Fruit fly (Drosophila melanogaster) whole organism, adult: ENCODE measurements around the gene Samuel.

Experiments used
- CG12768 ChIP-seq: fragments of 200-800 bp; sonication (Bioruptor generic); optimal IDR thresholded peaks from 2 replicates; lab custom pipeline; 2017; ENCODE audit warnings: missing biosample characterization, missing genetic modification characterization, mild to moderate bottlenecking, moderate library complexity, missing genetic modification reagents
- CG14711 ChIP-seq: fragments of 200-800 bp; sonication (Bioruptor generic); optimal IDR thresholded peaks from 2 replicates; lab custom pipeline; 2018; ENCODE audit warnings: missing biosample characterization, mild to moderate bottlenecking, missing genetic modification characterization, moderate library complexity
- CG1620 ChIP-seq: fragments of 200-800 bp; sonication (Bioruptor generic); optimal IDR thresholded peaks from 2 replicates; lab custom pipeline; 2016; ENCODE audit warnings: missing biosample characterization, missing genetic modification characterization
- CG33017 ChIP-seq: fragments of 200-800 bp; sonication (Bioruptor generic); optimal IDR thresholded peaks from 2 replicates; lab custom pipeline; 2018; ENCODE audit warnings: missing biosample characterization, mild to moderate bottlenecking, missing genetic modification characterization, moderate library complexity
- CG5204 ChIP-seq: fragments of 200-800 bp; sonication (Bioruptor generic); optimal IDR thresholded peaks from 2 replicates; lab custom pipeline; 2016; ENCODE audit warnings: missing biosample characterization, missing genetic modification characterization
- Clk ChIP-seq: fragments of 200-800 bp; sonication (Bioruptor generic); optimal IDR thresholded peaks from 2 replicates; lab custom pipeline; 2017; ENCODE audit warnings: missing biosample characterization, missing genetic modification characterization
- Crg-1 ChIP-seq: fragments of 200-800 bp; sonication (Bioruptor generic); optimal IDR thresholded peaks from 2 replicates; lab custom pipeline; 2016; ENCODE audit warnings: missing biosample characterization, missing genetic modification characterization
- Hr96 ChIP-seq: fragments of 200-800 bp; sonication (Bioruptor generic); optimal IDR thresholded peaks from 2 replicates; lab custom pipeline; 2016; ENCODE audit warnings: missing biosample characterization, missing genetic modification characterization
- Mnt ChIP-seq: fragments of 200-800 bp; sonication (Bioruptor generic); optimal IDR thresholded peaks from 2 replicates; lab custom pipeline; 2016; ENCODE audit warnings: missing biosample characterization, mild to moderate bottlenecking, missing genetic modification characterization
- bab1 ChIP-seq: fragments of 200-800 bp; sonication (Bioruptor generic); optimal IDR thresholded peaks from 3 replicates; lab custom pipeline; 2019; ENCODE audit warnings: missing biosample characterization, mild to moderate bottlenecking, missing genetic modification characterization, moderate library complexity
- cic ChIP-seq: fragments of 200-800 bp; sonication (Bioruptor generic); optimal IDR thresholded peaks from 2 replicates; lab custom pipeline; 2017; ENCODE audit warnings: missing biosample characterization, mild to moderate bottlenecking, missing genetic modification characterization, moderate library complexity
- kay ChIP-seq: fragments of 200-800 bp; sonication (Bioruptor generic); peaks from one replicate; lab custom pipeline; 2016; ENCODE audit warnings: missing biosample characterization, missing genetic modification characterization, borderline replicate concordance
- pad ChIP-seq: fragments of 200-800 bp; sonication (Bioruptor generic); optimal IDR thresholded peaks from 3 replicates; lab custom pipeline; 2017; ENCODE audit warnings: missing biosample characterization, missing genetic modification characterization, mild to moderate bottlenecking, moderate library complexity, missing genetic modification reagents
- tj ChIP-seq: fragments of 200-800 bp; sonication (Bioruptor generic); optimal IDR thresholded peaks from 3 replicates; lab custom pipeline; 2017; ENCODE audit warnings: missing biosample characterization, mild to moderate bottlenecking, missing genetic modification characterization, moderate library complexity

DNA sequence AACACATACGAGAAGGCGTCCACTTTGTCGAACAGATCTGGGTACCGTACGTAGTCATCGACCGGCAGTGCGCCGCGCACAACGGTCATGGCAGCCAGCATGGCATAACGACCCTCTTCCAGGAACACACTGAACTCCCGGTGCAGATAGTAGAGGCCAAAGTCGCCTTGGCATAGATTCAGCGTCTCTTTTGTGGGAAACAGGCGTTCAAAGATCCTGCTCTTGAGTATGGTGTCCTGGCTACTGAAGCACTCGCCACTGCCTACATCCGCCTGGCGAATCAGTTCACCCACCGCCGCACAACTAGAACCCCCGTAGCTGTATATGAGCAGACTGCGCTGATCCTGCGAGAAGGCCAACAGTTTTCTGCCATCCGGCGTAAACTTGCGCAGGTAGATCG lies 92.2 kb downstream of the Samuel start:
- TF ChIP-seq Mnt (no peak), CG33017 (tag; lab: Kevin White, UChicago) (no peak), Hr96 (GFP tag; lab: Kevin White, UChicago) (no peak), cic (GFP tag; lab: Kevin White, UChicago) (no peak), Clk (GFP tag; lab: Kevin White, UChicago) (no peak), CG5204 (GFP tag; lab: Kevin White, UChicago) (no peak), CG1620 (GFP tag; lab: Kevin White, UChicago) (no peak), tj (GFP tag; lab: Kevin White, UChicago) (no peak), pad (no peak), CG12768 (GFP tag; lab: Kevin White, UChicago) (no peak), bab1 (GFP tag; lab: Kevin White, UChicago) (no peak), CG14711 (no peak), kay (GFP tag; lab: Kevin White, UChicago) (no peak), Crg-1 (no peak)
